Worm (Caenorhabditis elegans) whole organism, late embryonic: ENCODE results near the gene C50A2.7.

ENCODE experiments used
- Y22D7AL.16 ChIP-seq: sonication (generic microtip); optimal IDR thresholded peaks from 2 replicates; lab custom pipeline; 2016; ENCODE audit warnings: missing genetic modification characterization, missing compliant biosample characterization
- ahr-1 ChIP-seq: sonication (generic microtip); optimal IDR thresholded peaks from 2 replicates; lab custom pipeline; 2016; ENCODE audit warnings: missing genetic modification characterization, missing compliant biosample characterization
- ama-1 ChIP-seq: fragments of 150-350 bp; optimal IDR thresholded peaks from 2 replicates; lab custom pipeline; 2014
- ceh-2 ChIP-seq: sonication (generic microtip); optimal IDR thresholded peaks from 2 replicates; lab custom pipeline; 2016; ENCODE audit warnings: missing genotype, missing genetic modification characterization, missing compliant biosample characterization
- ceh-24 ChIP-seq: sonication (generic microtip); optimal IDR thresholded peaks from 2 replicates; lab custom pipeline; 2016; ENCODE audit warnings: mild to moderate bottlenecking, missing genetic modification characterization, missing compliant biosample characterization
- ceh-45 ChIP-seq: fragments of 200-800 bp; sonication (Bioruptor generic); IDR thresholded peaks from 2 replicates; pipeline ENCODE4 v1.3.6; 2022; ENCODE audit warnings: missing genetic modification reagents, missing genetic modification characterization, missing compliant biosample characterization
- ceh-6 ChIP-seq: fragments of 200-800 bp; sonication (Bioruptor generic); optimal IDR thresholded peaks from 2 replicates; lab custom pipeline; 2018; ENCODE audit warnings: mild to moderate bottlenecking, missing genetic modification characterization, missing compliant biosample characterization
- fkh-10 ChIP-seq: fragments of 150-350 bp; optimal IDR thresholded peaks from 2 replicates; lab custom pipeline; 2014; ENCODE audit warnings: missing biosample characterization, missing genetic modification reagents, missing genetic modification characterization
- hlh-15 ChIP-seq: sonication (generic microtip); optimal IDR thresholded peaks from 2 replicates; lab custom pipeline; 2016; ENCODE audit warnings: missing genetic modification characterization, missing compliant biosample characterization
- nfya-1 ChIP-seq: sonication (generic microtip); optimal IDR thresholded peaks from 2 replicates; lab custom pipeline; 2017; ENCODE audit warnings: missing genetic modification characterization, mild to moderate bottlenecking, missing compliant biosample characterization, antibody characterized with exemption, moderate library complexity
- pat-9 ChIP-seq: fragments of 200-800 bp; sonication (Bioruptor generic); optimal IDR thresholded peaks from 2 replicates; lab custom pipeline; 2018; ENCODE audit warnings: mild to moderate bottlenecking, missing genetic modification characterization, moderate library complexity, missing compliant biosample characterization
- tbx-2 ChIP-seq: sonication (generic microtip); optimal IDR thresholded peaks from 2 replicates; lab custom pipeline; 2016; ENCODE audit warnings: missing genetic modification characterization, missing compliant biosample characterization
- ttx-3 ChIP-seq: sonication (generic microtip); optimal IDR thresholded peaks from 2 replicates; lab custom pipeline; 2016; ENCODE audit warnings: missing genetic modification reagents, missing genetic modification characterization, missing compliant biosample characterization

DNA sequence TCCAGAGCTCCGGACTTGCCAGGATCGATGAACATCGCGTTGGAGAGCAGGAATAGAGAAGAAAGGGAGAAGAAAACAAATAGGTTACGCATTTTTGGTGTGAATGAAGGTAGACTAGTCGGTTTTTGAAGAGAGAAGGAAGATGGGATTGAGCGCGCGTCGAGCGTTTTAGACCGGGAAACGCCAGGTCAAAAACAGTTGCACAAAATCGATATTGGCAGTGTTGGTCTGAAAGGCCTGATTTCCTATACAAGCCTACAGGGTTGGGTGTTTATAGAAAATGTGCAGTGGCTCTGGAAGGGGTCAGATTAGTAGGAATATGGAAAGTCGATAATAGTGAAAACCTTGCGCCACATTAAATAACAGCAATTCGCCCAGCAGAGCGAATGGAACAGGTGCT lies 41.6 kb downstream of the C50A2.7 start, which contains the start of gene dsl-2:
- TF ChIP-seq fkh-10 (no peak), tbx-2 (tag; lab: Kevin White, UChicago) (no peak), ama-1 (lab: Kevin White, UChicago) (no peak), nfya-1 (tag; lab: Kevin White, UChicago) (no peak), ahr-1 (tag; lab: Kevin White, UChicago) (no peak), ceh-45 (GFP tag; lab: Robert Waterston, UW) (no peak), ttx-3 (no peak), ceh-6 (GFP tag; lab: Kevin White, UChicago) (no peak), pat-9 (tag; lab: Kevin White, UChicago) (no peak), hlh-15 (tag; lab: Kevin White, UChicago) (no peak), ceh-24 (tag; lab: Kevin White, UChicago) (no peak), Y22D7AL.16 (tag; lab: Kevin White, UChicago) (no peak), ceh-2 (tag; lab: Kevin White, UChicago) (no peak)
